Fruit fly (Drosophila melanogaster): ENCODE data around the gene CG10903.

- TF ChIP-seq CG9817 (tag; optimal IDR thresholded peaks at IDR 0.05): no peak
- TF ChIP-seq MTF-1 (GFP tag; optimal IDR thresholded peaks at IDR 0.05; ENCODE audit: borderline replicate concordance): no peak
- TF ChIP-seq Nf-YB (GFP tag; optimal IDR thresholded peaks at IDR 0.05): no peak
- 0 out of 2 replicates have a peak, but pooled peaks have one; percentile 25 for TF ChIP-seq CG42726 (GFP tag; IDR thresholded peaks at IDR 0.05; ENCODE audit: partially characterized antibody)
- TF ChIP-seq luna (GFP tag; optimal IDR thresholded peaks at IDR 0.05): no peak
- TF ChIP-seq CG8359 (GFP tag; optimal IDR thresholded peaks at IDR 0.05; ENCODE audit: borderline replicate concordance): no peak
- TF ChIP-seq CG10209 (GFP tag; optimal IDR thresholded peaks at IDR 0.05): no peak
- no peak for TF ChIP-seq CG9797 (GFP tag; optimal IDR thresholded peaks at IDR 0.05)
- no peak for TF ChIP-seq fd3F (GFP tag; optimal IDR thresholded peaks at IDR 0.05)
- no peak for TF ChIP-seq CG6272 (GFP tag; IDR thresholded peaks at IDR 0.05)
These were observed 48.8 kb upstream of the CG10903 start for dm6 chr3R:7981396-7981795.
